Worm (Caenorhabditis elegans) whole organism, L3 larva: ENCODE results near the gene Y73B6BL.27.
A peak's percentile ranks its signal among the peaks of the same experiment; 100 is the strongest.

Experiments
- ZK546.5 ChIP-seq: sonication (generic microtip); optimal IDR thresholded peaks from 2 replicates; lab custom pipeline; 2017; ENCODE audit warnings: missing biosample characterization, missing genetic modification characterization
- aly-2 ChIP-seq: fragments of 150-350 bp; optimal IDR thresholded peaks from 2 replicates; lab custom pipeline; 2014; ENCODE audit warnings: missing biosample characterization, missing genetic modification characterization
- ama-1 ChIP-seq: fragments of 150-350 bp; optimal IDR thresholded peaks from 2 replicates; lab custom pipeline; 2018
- ceh-16 ChIP-seq: sonication (generic microtip); optimal IDR thresholded peaks from 2 replicates; lab custom pipeline; 2017; ENCODE audit warnings: missing biosample characterization, missing genetic modification characterization
- ceh-28 ChIP-seq: fragments of 150-350 bp; optimal IDR thresholded peaks from 2 replicates; lab custom pipeline; 2014; ENCODE audit warnings: missing biosample characterization, missing genetic modification reagents, missing genetic modification characterization
- ceh-82 ChIP-seq: fragments of 150-350 bp; optimal IDR thresholded peaks from 2 replicates; lab custom pipeline; 2014; ENCODE audit warnings: missing biosample characterization, missing genetic modification characterization
- ceh-9 ChIP-seq: sonication (generic microtip); optimal IDR thresholded peaks from 2 replicates; lab custom pipeline; 2018; ENCODE audit warnings: missing biosample characterization, missing genetic modification characterization
- daf-12 ChIP-seq: fragments of 150-350 bp; optimal IDR thresholded peaks from 2 replicates; lab custom pipeline; 2014; ENCODE audit warnings: missing biosample characterization, missing genetic modification reagents, missing genetic modification characterization
- egl-27 ChIP-seq: sonication (generic microtip); optimal IDR thresholded peaks from 4 replicates; lab custom pipeline; 2017; ENCODE audit warnings: missing biosample characterization, missing genetic modification reagents, missing genetic modification characterization
- egl-5 ChIP-seq: fragments of 150-350 bp; optimal IDR thresholded peaks from 2 replicates; lab custom pipeline; 2017; ENCODE audit warnings: missing biosample characterization, missing genetic modification reagents, missing genetic modification characterization, inconsistent platforms
- elt-2 ChIP-seq: sonication (generic microtip); optimal IDR thresholded peaks from 2 replicates; lab custom pipeline; 2016; ENCODE audit warnings: missing genetic modification reagents, mild to moderate bottlenecking, missing genetic modification characterization, missing compliant biosample characterization
- fkh-10 ChIP-seq: sonication (generic microtip); optimal IDR thresholded peaks from 2 replicates; lab custom pipeline; 2017; ENCODE audit warnings: missing biosample characterization, missing genetic modification reagents, missing genetic modification characterization
- fos-1 ChIP-seq: fragments of 150-350 bp; optimal IDR thresholded peaks from 2 replicates; lab custom pipeline; 2014; ENCODE audit warnings: missing biosample characterization, missing genetic modification characterization
- hmg-11 ChIP-seq: sonication (generic microtip); optimal IDR thresholded peaks from 2 replicates; lab custom pipeline; 2016; ENCODE audit warnings: missing genetic modification characterization, missing compliant biosample characterization
- jun-1 ChIP-seq: fragments of 150-350 bp; optimal IDR thresholded peaks from 2 replicates; lab custom pipeline; 2014; ENCODE audit warnings: missing biosample characterization, missing genetic modification reagents, missing genetic modification characterization
- lin-15B ChIP-seq: fragments of 150-350 bp; optimal IDR thresholded peaks from 2 replicates; lab custom pipeline; 2014; ENCODE audit warnings: missing biosample characterization, missing genetic modification characterization
- lin-39 ChIP-seq: fragments of 150-350 bp; optimal IDR thresholded peaks from 2 replicates; lab custom pipeline; 2018; ENCODE audit warnings: missing biosample characterization, missing genetic modification reagents, missing genetic modification characterization
- lsy-12 ChIP-seq: sonication (generic microtip); optimal IDR thresholded peaks from 2 replicates; lab custom pipeline; 2016; ENCODE audit warnings: mild to moderate bottlenecking, missing genetic modification characterization, missing compliant biosample characterization
- mdl-1 ChIP-seq: fragments of 150-350 bp; optimal IDR thresholded peaks from 2 replicates; lab custom pipeline; 2014; ENCODE audit warnings: missing biosample characterization, missing genetic modification characterization
- mml-1 ChIP-seq: fragments of 150-350 bp; sonication (generic microtip); optimal IDR thresholded peaks from 3 replicates; lab custom pipeline; 2014; ENCODE audit warnings: missing biosample characterization, missing genetic modification characterization
- nfya-1 ChIP-seq: sonication (generic microtip); optimal IDR thresholded peaks from 2 replicates; lab custom pipeline; 2017; ENCODE audit warnings: missing genetic modification characterization, mild to moderate bottlenecking, missing compliant biosample characterization, antibody characterized with exemption, moderate library complexity; ENCODE audit not compliant: insufficient read depth
- nhr-11 ChIP-seq: fragments of 150-350 bp; optimal IDR thresholded peaks from 2 replicates; lab custom pipeline; 2014; ENCODE audit warnings: missing biosample characterization, missing genetic modification characterization
- nhr-12 ChIP-seq: fragments of 150-350 bp; optimal IDR thresholded peaks from 2 replicates; lab custom pipeline; 2014; ENCODE audit warnings: missing biosample characterization, missing genetic modification characterization
- nhr-23 ChIP-seq: fragments of 150-350 bp; optimal IDR thresholded peaks from 2 replicates; lab custom pipeline; 2014; ENCODE audit warnings: missing biosample characterization, missing genetic modification reagents, missing genetic modification characterization
- nhr-237 ChIP-seq: fragments of 150-350 bp; optimal IDR thresholded peaks from 2 replicates; lab custom pipeline; 2014; ENCODE audit warnings: missing biosample characterization, missing genetic modification characterization
- nhr-25 ChIP-seq: sonication (generic microtip); optimal IDR thresholded peaks from 2 replicates; lab custom pipeline; 2017; ENCODE audit warnings: missing biosample characterization, missing genetic modification characterization
- nhr-28 ChIP-seq: fragments of 150-350 bp; optimal IDR thresholded peaks from 2 replicates; lab custom pipeline; 2014; ENCODE audit warnings: missing biosample characterization, missing genetic modification characterization
- nhr-43 ChIP-seq: sonication (generic microtip); optimal IDR thresholded peaks from 2 replicates; lab custom pipeline; 2016; ENCODE audit warnings: mild to moderate bottlenecking, missing genetic modification characterization, missing compliant biosample characterization; ENCODE audit not compliant: poor library complexity, severe bottlenecking
- nhr-76 ChIP-seq: fragments of 150-350 bp; sonication (generic microtip); optimal IDR thresholded peaks from 5 replicates; lab custom pipeline; 2014; ENCODE audit warnings: missing biosample characterization, missing genetic modification characterization
- nhr-77 ChIP-seq: fragments of 150-350 bp; optimal IDR thresholded peaks from 2 replicates; lab custom pipeline; 2014; ENCODE audit warnings: missing biosample characterization, missing genetic modification characterization
- pha-4 ChIP-seq: fragments of 150-350 bp; optimal IDR thresholded peaks from 2 replicates; lab custom pipeline; 2014; ENCODE audit warnings: missing biosample characterization, missing genetic modification reagents, missing genetic modification characterization
- pqm-1 ChIP-seq: fragments of 150-350 bp; optimal IDR thresholded peaks from 2 replicates; lab custom pipeline; 2017; ENCODE audit warnings: missing biosample characterization, missing genetic modification characterization, inconsistent platforms
- sea-2 ChIP-seq: fragments of 150-350 bp; sonication (generic microtip); optimal IDR thresholded peaks from 4 replicates; lab custom pipeline; 2014; ENCODE audit warnings: missing biosample characterization, missing genetic modification reagents, missing genetic modification characterization
- skn-1 ChIP-seq: fragments of 150-350 bp; optimal IDR thresholded peaks from 2 replicates; lab custom pipeline; 2014; ENCODE audit warnings: missing biosample characterization, missing genetic modification characterization
- snpc-4 ChIP-seq: fragments of 150-350 bp; optimal IDR thresholded peaks from 2 replicates; lab custom pipeline; 2014; ENCODE audit warnings: missing biosample characterization, missing genetic modification characterization
- unc-39 ChIP-seq: sonication (generic microtip); optimal IDR thresholded peaks from 4 replicates; lab custom pipeline; 2017; ENCODE audit warnings: missing biosample characterization, missing genetic modification characterization
- unc-62 ChIP-seq: fragments of 150-350 bp; sonication (generic microtip); optimal IDR thresholded peaks from 4 replicates; lab custom pipeline; 2014; ENCODE audit warnings: missing biosample characterization, missing genetic modification reagents, missing genetic modification characterization
- ztf-11 ChIP-seq: fragments of 150-350 bp; optimal IDR thresholded peaks from 2 replicates; lab custom pipeline; 2014; ENCODE audit warnings: missing biosample characterization, missing genetic modification characterization
- ztf-4 ChIP-seq: fragments of 150-350 bp; optimal IDR thresholded peaks from 2 replicates; lab custom pipeline; 2014; ENCODE audit warnings: missing biosample characterization, missing genetic modification characterization

The Y73B6BL.27 gene

ce11 chrIV:6474751-6475150, 1.7 kb upstream of the Y73B6BL.27 start:
- TF ChIP-seq lsy-12 (tag; lab: Kevin White, UChicago) (no peak), ceh-9 (no peak), mml-1 (no peak), nfya-1 (tag; lab: Kevin White, UChicago) (peak; percentile 67), nhr-12 (tag; lab: Kevin White, UChicago) (no peak), ama-1 (lab: Kevin White, UChicago) (no peak), nhr-25 (peak; percentile 40), nhr-28 (tag; lab: Kevin White, UChicago) (no peak), nhr-237 (tag; lab: Kevin White, UChicago) (no peak), egl-27 (no peak), nhr-43 (tag; lab: Kevin White, UChicago) (no peak), ztf-11 (tag; lab: Kevin White, UChicago) (no peak), jun-1 (tag; lab: Kevin White, UChicago) (no peak), mdl-1 (tag; lab: Kevin White, UChicago) (no peak), egl-5 (tag; lab: Kevin White, UChicago) (peak; percentile 64), ZK546.5 (tag; lab: Kevin White, UChicago) (no peak), pqm-1 (no peak), daf-12 (tag; lab: Kevin White, UChicago) (no peak), nhr-76 (tag; lab: Kevin White, UChicago) (no peak), nhr-23 (peak; percentile 42), nhr-77 (no peak), pha-4 (tag; lab: Kevin White, UChicago) (peak; percentile 59), ztf-4 (no peak), lin-15B (tag; lab: Kevin White, UChicago) (peak; percentile 66), fos-1 (tag; lab: Kevin White, UChicago) (no peak), ceh-82 (tag; lab: Kevin White, UChicago) (no peak), aly-2 (tag; lab: Kevin White, UChicago) (no peak), lin-39 (tag; lab: Kevin White, UChicago) (peak; percentile 24), nhr-11 (tag; lab: Kevin White, UChicago) (no peak), unc-39 (tag; lab: Kevin White, UChicago) (no peak), ceh-16 (tag; lab: Kevin White, UChicago) (no peak), hmg-11 (tag; lab: Kevin White, UChicago) (peak; percentile 44), snpc-4 (peak; percentile 42), ceh-28 (tag; lab: Kevin White, UChicago) (peak; percentile 56)

DNA sequence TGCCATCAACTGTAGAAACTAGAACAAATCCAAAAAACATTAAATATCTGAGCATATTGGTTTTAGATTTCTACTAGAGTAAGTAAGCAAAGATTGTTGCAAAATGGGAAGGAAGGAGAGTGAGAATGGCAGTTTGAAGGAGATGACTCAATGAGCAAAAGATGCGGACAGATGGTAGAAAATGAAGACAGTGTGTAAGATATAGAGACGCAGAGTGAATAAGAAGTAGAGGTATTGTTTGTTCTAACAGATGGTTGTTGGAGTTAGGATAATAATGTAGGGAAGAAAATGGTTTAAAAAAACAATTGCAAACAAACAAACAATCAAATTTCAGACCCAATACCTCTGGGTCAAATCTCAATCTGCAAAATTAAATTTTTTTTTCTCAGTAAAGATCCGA, 1.8 kb downstream of the Y73B6BL.27 start, which contains the start of gene tmed-13:
tmed-13 (minus strand) TSS at position 169 of the 400 bp plus-strand sequence.
- no peak for TF ChIP-seq ceh-9
- no peak for TF ChIP-seq nfya-1 (tag; lab: Kevin White, UChicago)
- TF ChIP-seq pha-4 (tag; lab: Kevin White, UChicago): peak; percentile 42
- TF ChIP-seq fkh-10 (GFP tag; lab: Kevin White, UChicago): no peak
- no peak for TF ChIP-seq unc-62 (GFP tag; lab: Kevin White, UChicago)
- TF ChIP-seq, all 47 proteins: peak for 1

ce11 chrIV:6464005-6464404, 9.0 kb downstream of the Y73B6BL.27 start, which contains the start of gene acr-25:
Gene acr-25, plus strand, starts transcription at chrIV:6464305.
- TF ChIP-seq aly-2 (tag; lab: Kevin White, UChicago): no peak
- TF ChIP-seq sea-2 (GFP tag; lab: Kevin White, UChicago): no peak
- no peak for TF ChIP-seq unc-39 (tag; lab: Kevin White, UChicago)
- no peak for TF ChIP-seq nhr-25
- no peak for TF ChIP-seq nhr-76 (tag; lab: Kevin White, UChicago)
- no peak for TF ChIP-seq elt-2 (tag; lab: Kevin White, UChicago)
- TF ChIP-seq nhr-28 (tag; lab: Kevin White, UChicago): no peak
- no peak for TF ChIP-seq hmg-11 (tag; lab: Kevin White, UChicago)
- TF ChIP-seq skn-1 (tag; lab: Kevin White, UChicago): no peak
- no peak for TF ChIP-seq ceh-28 (tag; lab: Kevin White, UChicago)
- no peak for TF ChIP-seq jun-1 (tag; lab: Kevin White, UChicago)
- TF ChIP-seq unc-62 (GFP tag; lab: Kevin White, UChicago): no peak
- TF ChIP-seq lin-39 (tag; lab: Kevin White, UChicago): no peak
- no peak for TF ChIP-seq nhr-77
